Fruit fly (Drosophila melanogaster) whole organism, embryonic: ENCODE measurements around the gene CG9328.

Experiments
- Aef1 ChIP-seq: fragments of 200-800 bp; sonication (Bioruptor generic); IDR thresholded peaks from 3 replicates; pipeline ENCODE4 v1.3.6; 2022; ENCODE audit warnings: missing biosample characterization, missing genetic modification characterization
- B-H2 ChIP-seq: fragments of 200-800 bp; sonication (Bioruptor generic); optimal IDR thresholded peaks from 2 replicates; lab custom pipeline; 2018; ENCODE audit warnings: missing biosample characterization, mild to moderate bottlenecking, missing genetic modification characterization
- Bdp1 ChIP-seq: fragments of 200-800 bp; sonication (Bioruptor generic); optimal IDR thresholded peaks from 3 replicates; lab custom pipeline; 2016; ENCODE audit warnings: missing biosample characterization, missing genetic modification characterization
- CG11085 ChIP-seq: fragments of 200-800 bp; sonication (Bioruptor generic); IDR thresholded peaks from 2 replicates; pipeline ENCODE4 v1.3.6; 2022; ENCODE audit warnings: missing biosample characterization, missing genetic modification characterization
- CG11398 ChIP-seq: fragments of 200-800 bp; sonication (Bioruptor generic); optimal IDR thresholded peaks from 2 replicates; lab custom pipeline; 2016; ENCODE audit warnings: missing biosample characterization, missing genetic modification characterization
- CG12769 ChIP-seq: fragments of 200-800 bp; sonication (Bioruptor generic); optimal IDR thresholded peaks from 2 replicates; lab custom pipeline; 2019; ENCODE audit warnings: missing biosample characterization, mild to moderate bottlenecking, missing genetic modification characterization, moderate library complexity
- CG14667 ChIP-seq: fragments of 200-800 bp; sonication (Bioruptor generic); IDR thresholded peaks from 2 replicates; pipeline ENCODE4 v1.3.6; 2022; ENCODE audit warnings: missing biosample characterization, missing genetic modification characterization
- CG18262 ChIP-seq: fragments of 200-800 bp; optimal IDR thresholded peaks from 3 replicates; lab custom pipeline; 2019; ENCODE audit warnings: missing biosample characterization, mild to moderate bottlenecking, missing genetic modification characterization, moderate library complexity
- CG1832 ChIP-seq: fragments of 200-800 bp; sonication (Bioruptor generic); optimal IDR thresholded peaks from 2 replicates; lab custom pipeline; 2017; ENCODE audit warnings: missing biosample characterization, mild to moderate bottlenecking, missing genetic modification characterization, inconsistent platforms
- CG18599 ChIP-seq: fragments of 200-800 bp; sonication (Bioruptor generic); optimal IDR thresholded peaks from 3 replicates; lab custom pipeline; 2017; ENCODE audit warnings: missing biosample characterization, missing genetic modification characterization, mild to moderate bottlenecking, moderate library complexity, missing genetic modification reagents
- CG2116 ChIP-seq: fragments of 200-800 bp; sonication (Bioruptor generic); optimal IDR thresholded peaks from 3 replicates; lab custom pipeline; 2018; ENCODE audit warnings: missing biosample characterization, mild to moderate bottlenecking, missing genetic modification characterization
- CG2129 ChIP-seq: fragments of 200-800 bp; sonication (Bioruptor generic); IDR thresholded peaks from 2 replicates; pipeline ENCODE4 v1.3.6; 2022; ENCODE audit warnings: missing biosample characterization, missing genetic modification characterization; ENCODE audit not compliant: partially characterized antibody
- CG2678 ChIP-seq: fragments of 200-800 bp; sonication (Bioruptor generic); optimal IDR thresholded peaks from 3 replicates; lab custom pipeline; 2019; ENCODE audit warnings: missing biosample characterization, mild to moderate bottlenecking, missing genetic modification characterization, moderate library complexity
- CG3407 ChIP-seq: fragments of 200-800 bp; sonication (Bioruptor generic); optimal IDR thresholded peaks from 2 replicates; lab custom pipeline; 2018; ENCODE audit warnings: missing biosample characterization, mild to moderate bottlenecking, missing genetic modification characterization
- CG34422 ChIP-seq: fragments of 200-800 bp; sonication (Bioruptor generic); IDR thresholded peaks from 3 replicates; pipeline ENCODE4 v1.3.6; 2022; ENCODE audit warnings: missing biosample characterization, missing genetic modification characterization
- CG3726 ChIP-seq: fragments of 200-800 bp; sonication (Bioruptor generic); IDR thresholded peaks from 3 replicates; pipeline ENCODE4, ENCODE4 v1.3.6; 2022; ENCODE audit warnings: missing biosample characterization, missing genetic modification characterization
- CG3847 ChIP-seq: fragments of 200-800 bp; sonication (Bioruptor generic); IDR thresholded peaks from 2 replicates; pipeline ENCODE4 v1.3.6; 2022; ENCODE audit warnings: missing biosample characterization, missing genetic modification characterization
- CG42726 ChIP-seq: fragments of 200-800 bp; sonication (Bioruptor generic); IDR thresholded peaks from 2 replicates; pipeline ENCODE4 v1.3.6; 2022; ENCODE audit warnings: missing biosample characterization, missing genetic modification characterization; ENCODE audit not compliant: partially characterized antibody
- CG4282 ChIP-seq: fragments of 200-800 bp; sonication (Bioruptor generic); optimal IDR thresholded peaks from 2 replicates; lab custom pipeline; 2016; ENCODE audit warnings: missing biosample characterization, missing genetic modification characterization
- CG6254 ChIP-seq: fragments of 200-800 bp; sonication (Bioruptor generic); optimal IDR thresholded peaks from 3 replicates; lab custom pipeline; 2017; ENCODE audit warnings: mild to moderate bottlenecking, missing biosample characterization, missing genetic modification reagents, missing genetic modification characterization
- D ChIP-seq, 2 experiments: fragments of 200-800 bp in 1 of 2; fragments of >200 bp in 1 of 2; sonication (Bioruptor generic) in 1 of 2; optimal IDR thresholded peaks; 2 replicates in 1 of 2; 3 replicates in 1 of 2; lab custom pipeline; 2017; ENCODE audit warnings: mild to moderate bottlenecking in 1 of 2, missing biosample characterization in 1 of 2, missing genetic modification characterization in 1 of 2, missing genetic modification reagents in 1 of 2
- E2f2 ChIP-seq: fragments of 200-800 bp; sonication (Bioruptor generic); IDR thresholded peaks from 2 replicates; pipeline ENCODE4 v1.3.6; 2022; ENCODE audit warnings: missing biosample characterization, missing genetic modification characterization
- Fer3 ChIP-seq: fragments of 200-800 bp; sonication (Bioruptor generic); optimal IDR thresholded peaks from 2 replicates; lab custom pipeline; 2018; ENCODE audit warnings: missing biosample characterization, mild to moderate bottlenecking, missing genetic modification characterization, moderate library complexity
- Hand ChIP-seq: fragments of 200-800 bp; sonication (Bioruptor generic); optimal IDR thresholded peaks from 2 replicates; lab custom pipeline; 2017; ENCODE audit warnings: mild to moderate bottlenecking, missing biosample characterization, missing genetic modification reagents, missing genetic modification characterization
- Kr ChIP-seq: fragments of 200-800 bp; sonication (Bioruptor generic); optimal IDR thresholded peaks from 2 replicates; lab custom pipeline; 2017; ENCODE audit warnings: missing biosample characterization, mild to moderate bottlenecking, missing genetic modification characterization
- Lpt ChIP-seq: fragments of >200 bp; optimal IDR thresholded peaks from 2 replicates; lab custom pipeline; 2018; ENCODE audit warnings: missing biosample characterization, missing genetic modification characterization
- Nf-YC ChIP-seq: fragments of 200-800 bp; optimal IDR thresholded peaks from 3 replicates; lab custom pipeline; 2019; ENCODE audit warnings: missing biosample characterization, mild to moderate bottlenecking, missing genetic modification characterization, moderate library complexity
- Sox100B ChIP-seq: fragments of 200-800 bp; sonication (Bioruptor generic); optimal IDR thresholded peaks from 3 replicates; lab custom pipeline; 2018; ENCODE audit warnings: missing biosample characterization, mild to moderate bottlenecking, missing genetic modification characterization
- Stat92E ChIP-seq, 3 experiments: fragments of >200 bp in 2 of 3; fragments of 200-800 bp in 1 of 3; sonication (Bioruptor generic) in 1 of 3; optimal IDR thresholded peaks; 2 replicates each; lab custom pipeline; 2017 to 2019; ENCODE audit warnings: missing biosample characterization in 3 of 3, missing genetic modification characterization in 3 of 3, mild to moderate bottlenecking in 1 of 3, moderate library complexity in 1 of 3
- Xbp1 ChIP-seq: fragments of 200-800 bp; sonication (Bioruptor generic); optimal IDR thresholded peaks from 3 replicates; lab custom pipeline; 2016; ENCODE audit warnings: missing biosample characterization, mild to moderate bottlenecking, missing genetic modification characterization
- bab2 ChIP-seq: fragments of 200-800 bp; sonication (Bioruptor generic); optimal IDR thresholded peaks from 2 replicates; lab custom pipeline; 2016; ENCODE audit warnings: missing biosample characterization, missing genetic modification characterization
- bigmax ChIP-seq: fragments of 200-800 bp; sonication (Bioruptor generic); optimal IDR thresholded peaks from 2 replicates; lab custom pipeline; 2018; ENCODE audit warnings: missing biosample characterization, mild to moderate bottlenecking, missing genetic modification characterization
- cad ChIP-seq: fragments of >200 bp; optimal IDR thresholded peaks from 2 replicates; lab custom pipeline; 2017; ENCODE audit warnings: missing biosample characterization, missing genetic modification characterization
- cg ChIP-seq: fragments of 200-800 bp; sonication (Bioruptor generic); optimal IDR thresholded peaks from 3 replicates; lab custom pipeline; 2019; ENCODE audit warnings: missing biosample characterization, mild to moderate bottlenecking, missing genetic modification characterization, moderate library complexity
- ci ChIP-seq: fragments of 200-800 bp; sonication (Bioruptor generic); IDR thresholded peaks from 3 replicates; pipeline ENCODE4 v1.3.6; 2022; ENCODE audit warnings: missing biosample characterization, missing genetic modification characterization
- dmrt99B ChIP-seq: fragments of 200-800 bp; sonication (Bioruptor generic); optimal IDR thresholded peaks from 2 replicates; lab custom pipeline; 2018; ENCODE audit warnings: missing biosample characterization, mild to moderate bottlenecking, missing genetic modification characterization, moderate library complexity
- gce ChIP-seq: fragments of 200-800 bp; sonication (Bioruptor generic); IDR thresholded peaks from 3 replicates; pipeline ENCODE4 v1.3.6; 2022; ENCODE audit warnings: missing biosample characterization, missing genetic modification characterization
- lmd ChIP-seq: fragments of 200-800 bp; sonication (Bioruptor generic); IDR thresholded peaks from 2 replicates; pipeline ENCODE4 v1.3.6; 2022; ENCODE audit warnings: missing biosample characterization, missing genetic modification characterization
- oc ChIP-seq: fragments of 200-800 bp; sonication (Bioruptor generic); optimal IDR thresholded peaks from 2 replicates; lab custom pipeline; 2018; ENCODE audit warnings: missing biosample characterization, mild to moderate bottlenecking, missing genetic modification characterization, moderate library complexity
- pan ChIP-seq, 4 experiments: fragments of >200 bp in 3 of 4; fragments of 200-800 bp in 1 of 4; sonication (Bioruptor generic) in 1 of 4; optimal IDR thresholded peaks in 3 of 4; IDR thresholded peaks in 1 of 4; 2 replicates each; pipeline versions ENCODE4 v1.3.6 to Lab custom; 2017 to 2022; ENCODE audit warnings: missing biosample characterization in 2 of 4, missing genetic modification characterization in 2 of 4, mixed read lengths in 1 of 4
- psq ChIP-seq: fragments of 200-800 bp; sonication (Bioruptor generic); optimal IDR thresholded peaks from 2 replicates; lab custom pipeline; 2017; ENCODE audit warnings: missing biosample characterization, missing genetic modification characterization
- repo ChIP-seq: fragments of 200-800 bp; sonication (Bioruptor generic); optimal IDR thresholded peaks from 2 replicates; lab custom pipeline; 2016; ENCODE audit warnings: missing biosample characterization, missing genetic modification characterization
- sisA ChIP-seq: fragments of 200-800 bp; sonication (Bioruptor generic); IDR thresholded peaks from 2 replicates; pipeline ENCODE4 v1.3.6; 2022; ENCODE audit warnings: missing biosample characterization, missing genetic modification characterization
- sr ChIP-seq: fragments of 200-800 bp; sonication (Bioruptor generic); IDR thresholded peaks from 3 replicates; pipeline ENCODE4 v1.3.6; 2022; ENCODE audit warnings: missing biosample characterization, missing genetic modification characterization
- tin ChIP-seq: fragments of 200-800 bp; sonication (Bioruptor generic); optimal IDR thresholded peaks from 3 replicates; lab custom pipeline; 2016; ENCODE audit warnings: missing biosample characterization, missing genetic modification characterization
- usp ChIP-seq: fragments of >200 bp; optimal IDR thresholded peaks from 2 replicates; lab custom pipeline; 2017; ENCODE audit warnings: missing biosample characterization, missing genetic modification characterization
- vfl ChIP-seq: fragments of 200-800 bp; sonication (Bioruptor generic); optimal IDR thresholded peaks from 2 replicates; lab custom pipeline; 2016; ENCODE audit warnings: missing biosample characterization, missing genetic modification characterization
- vnd ChIP-seq: fragments of 200-800 bp; sonication (Bioruptor generic); IDR thresholded peaks from 3 replicates; pipeline ENCODE4 v1.3.6; 2022; ENCODE audit warnings: missing biosample characterization, missing genetic modification characterization; ENCODE audit not compliant: partially characterized antibody
- z ChIP-seq: fragments of 200-800 bp; sonication (Bioruptor generic); IDR thresholded peaks from 3 replicates; pipeline ENCODE4 v1.3.6; 2022; ENCODE audit warnings: missing biosample characterization, missing genetic modification characterization

Gene CG9328

dm6 chr2L:20758188-20758846 is 39.2 kb upstream of the CG9328 start (continued):
- no peak for TF ChIP-seq sr (GFP tag; lab: Robert Waterston, UW)
- TF ChIP-seq CG1832 (GFP tag; lab: Kevin White, UChicago): peak; percentile 53
- peak; percentile 1 for TF ChIP-seq CG18262
- TF ChIP-seq lmd: 0 out of 2 replicates have a peak, but pooled peaks have one; percentile 10
- no peak for TF ChIP-seq usp (GFP tag; lab: Kevin White, UChicago)
- TF ChIP-seq tin (GFP tag; lab: Kevin White, UChicago): no peak
- no peak for TF ChIP-seq CG4282 (GFP tag; lab: Kevin White, UChicago)
- no peak for TF ChIP-seq bab2 (GFP tag; lab: Kevin White, UChicago)
- TF ChIP-seq dmrt99B (tag; lab: Kevin White, UChicago): no peak
- no peak for TF ChIP-seq CG3726 (GFP tag; lab: Robert Waterston, UW)
- TF ChIP-seq B-H2: no peak
- TF ChIP-seq CG3847 (GFP tag; lab: Robert Waterston, UW): no peak
- TF ChIP-seq CG2129 (GFP tag; lab: Robert Waterston, UW): no peak
- peak; percentile 79 for TF ChIP-seq cg (GFP tag; lab: Kevin White, UChicago)
- peak; percentile 41 for TF ChIP-seq D (optimal IDR thresholded peaks at IDR 0.05; lab: Kevin White, UChicago)
- no peak for TF ChIP-seq D (GFP tag; optimal IDR thresholded peaks at IDR 0.05; lab: Kevin White, UChicago)
- no peak for TF ChIP-seq Fer3 (tag; lab: Kevin White, UChicago)
- TF ChIP-seq Lpt: no peak
- TF ChIP-seq CG2116: no peak
- TF ChIP-seq Sox100B (GFP tag; lab: Kevin White, UChicago): no peak
- TF ChIP-seq gce: no peak
- TF ChIP-seq CG6254 (GFP tag; lab: Kevin White, UChicago): no peak
- no peak for TF ChIP-seq CG42726 (GFP tag; lab: Robert Waterston, UW)
- no peak for TF ChIP-seq Bdp1 (GFP tag; lab: Kevin White, UChicago)
- TF ChIP-seq CG18599 (GFP tag; lab: Kevin White, UChicago): peak; percentile 25
- TF ChIP-seq Stat92E (GFP tag; optimal IDR thresholded peaks at IDR 0.05; lab: Kevin White, UChicago): peak in 1 of 3 experiments; percentile 88
- TF ChIP-seq CG11398: peak; percentile 21
- no peak for TF ChIP-seq oc (tag; lab: Kevin White, UChicago)
- TF ChIP-seq vnd (GFP tag; lab: Robert Waterston, UW): no peak
- TF ChIP-seq z (GFP tag; lab: Robert Waterston, UW): 0 out of 3 replicates have a peak, but pooled peaks have one; percentile 5
- no peak for TF ChIP-seq CG12769 (tag; lab: Kevin White, UChicago)
- TF ChIP-seq CG11085 (GFP tag; lab: Robert Waterston, UW): no peak
- no peak for TF ChIP-seq Xbp1
- TF ChIP-seq Aef1: no peak
- no peak for TF ChIP-seq CG3407 (GFP tag; lab: Kevin White, UChicago)
- TF ChIP-seq psq: no peak
- TF ChIP-seq repo (GFP tag; lab: Kevin White, UChicago): no peak
- TF ChIP-seq CG2678: no peak
- no peak for TF ChIP-seq Nf-YC
- TF ChIP-seq CG34422 (GFP tag; lab: Robert Waterston, UW): peak; percentile 66; the same call in 1 of the 3 replicates
- no peak for TF ChIP-seq CG14667 (GFP tag; lab: Robert Waterston, UW)
- TF ChIP-seq cad: no peak
- TF ChIP-seq pan (optimal IDR thresholded peaks at IDR 0.05; lab: Kevin White, UChicago): no peak
- no peak for TF ChIP-seq pan (GFP tag; optimal IDR thresholded peaks at IDR 0.05 in 1 of 2, IDR thresholded peaks at IDR 0.05 in 1 of 2)
- no peak for TF ChIP-seq vfl (GFP tag; lab: Kevin White, UChicago)
- no peak for TF ChIP-seq bigmax (GFP tag; lab: Kevin White, UChicago)
- no peak for TF ChIP-seq Kr
- no peak for TF ChIP-seq Hand (GFP tag; lab: Kevin White, UChicago)
- 0 out of 2 replicates have a peak, but pooled peaks have one; percentile 27 for TF ChIP-seq E2f2
- TF ChIP-seq ci: peak; percentile 63; the same call in 2 of the 3 replicates
- TF ChIP-seq sisA: no peak
